Worm (Caenorhabditis elegans): ENCODE data around the gene F32E10.8.

ce11 chrIV:7549844-7550243, 17.6 kb upstream of the F32E10.8 start:
- TF ChIP-seq nhr-23 (tag; optimal IDR thresholded peaks at IDR 0.05) (no peak), aly-2 (tag; optimal IDR thresholded peaks at IDR 0.05) (no peak), nhr-25 (tag; optimal IDR thresholded peaks at IDR 0.05) (no peak), C34F6.9 (tag; optimal IDR thresholded peaks at IDR 0.05) (peak; percentile 28), zag-1 (tag; optimal IDR thresholded peaks at IDR 0.05) (no peak)

All from whole organism, L2 larva.